Worm (Caenorhabditis elegans) whole organism, L4 larva: ENCODE data around the gene T01D3.1.

Experiments
- F37D6.2 ChIP-seq: sonication (generic microtip); optimal IDR thresholded peaks from 2 replicates; lab custom pipeline; 2016; ENCODE audit warnings: mild to moderate bottlenecking, missing genetic modification characterization, missing compliant biosample characterization
- T20F7.1 ChIP-seq: fragments of 200-800 bp; sonication (Bioruptor generic); optimal IDR thresholded peaks from 2 replicates; lab custom pipeline; 2018; ENCODE audit warnings: mild to moderate bottlenecking, missing genetic modification characterization, missing compliant biosample characterization
- Y105C5A.15 ChIP-seq: fragments of 200-800 bp; sonication (Bioruptor generic); IDR thresholded peaks from 2 replicates; pipeline ENCODE4 v1.3.6; 2022; ENCODE audit warnings: missing genetic modification characterization, missing compliant biosample characterization
- Y48G9A.11 ChIP-seq: fragments of 200-800 bp; sonication (Bioruptor generic); IDR thresholded peaks from 2 replicates; pipeline ENCODE4 v1.3.6; 2022; ENCODE audit warnings: missing genetic modification reagents, missing genetic modification characterization, missing compliant biosample characterization
- Y5F2A.4 ChIP-seq: fragments of 200-800 bp; sonication (Bioruptor generic); optimal IDR thresholded peaks from 2 replicates; lab custom pipeline; 2018; ENCODE audit warnings: mild to moderate bottlenecking, missing genetic modification characterization, missing compliant biosample characterization
- Y75B8A.6 ChIP-seq: fragments of 200-800 bp; sonication (Bioruptor generic); IDR thresholded peaks from 2 replicates; pipeline ENCODE4 v1.3.6; 2022; ENCODE audit warnings: missing genetic modification reagents, missing genetic modification characterization, missing compliant biosample characterization
- aly-2 ChIP-seq: sonication (generic microtip); optimal IDR thresholded peaks from 2 replicates; lab custom pipeline; 2018; ENCODE audit warnings: missing biosample characterization, missing genetic modification characterization
- ama-1 ChIP-seq: fragments of 150-350 bp; optimal IDR thresholded peaks from 2 replicates; lab custom pipeline; 2014; ENCODE audit warnings: inconsistent platforms, mixed read lengths
- attf-4 ChIP-seq: sonication (generic microtip); optimal IDR thresholded peaks from 3 replicates; lab custom pipeline; 2017; ENCODE audit warnings: missing biosample characterization, missing genetic modification characterization
- ceh-20 ChIP-seq: fragments of 200-800 bp; sonication (Bioruptor generic); IDR thresholded peaks from 2 replicates; pipeline ENCODE4 v1.3.6; 2022; ENCODE audit warnings: missing genetic modification reagents, missing genetic modification characterization, missing compliant biosample characterization
- ceh-28 ChIP-seq: fragments of 150-350 bp; optimal IDR thresholded peaks from 2 replicates; lab custom pipeline; 2014; ENCODE audit warnings: missing biosample characterization, missing genetic modification reagents, missing genetic modification characterization
- ces-1 ChIP-seq: fragments of 150-350 bp; sonication (generic microtip); optimal IDR thresholded peaks from 4 replicates; lab custom pipeline; 2014; ENCODE audit warnings: missing biosample characterization, missing genetic modification reagents, missing genetic modification characterization
- daf-16 ChIP-seq, 3 experiments: sonication (generic microtip); optimal IDR thresholded peaks; 2 replicates each; lab custom pipeline; 2016 to 2017; ENCODE audit warnings: missing genetic modification characterization in 3 of 3, missing genetic modification reagents in 3 of 3, mild to moderate bottlenecking in 2 of 3, missing compliant biosample characterization in 2 of 3, missing biosample characterization in 1 of 3, moderate library complexity in 1 of 3
- dmd-6 ChIP-seq: fragments of 200-800 bp; sonication (Bioruptor generic); IDR thresholded peaks from 2 replicates; pipeline ENCODE4 v1.3.6; 2022; ENCODE audit warnings: missing genetic modification reagents, missing genetic modification characterization, missing compliant biosample characterization
- dmd-9 ChIP-seq: fragments of 200-800 bp; sonication (Bioruptor generic); IDR thresholded peaks from 2 replicates; pipeline ENCODE4 v1.3.6; 2022; ENCODE audit warnings: missing genetic modification reagents, missing genetic modification characterization, missing compliant biosample characterization
- dpl-1 ChIP-seq: fragments of 150-350 bp; optimal IDR thresholded peaks from 2 replicates; lab custom pipeline; 2014; ENCODE audit warnings: missing biosample characterization, missing genetic modification reagents, missing genetic modification characterization
- duxl-1 ChIP-seq: sonication (generic microtip); optimal IDR thresholded peaks from 2 replicates; lab custom pipeline; 2016; ENCODE audit warnings: mild to moderate bottlenecking, missing genetic modification characterization, moderate library complexity, missing compliant biosample characterization; ENCODE audit not compliant: poor library complexity
- dve-1 ChIP-seq: sonication (generic microtip); optimal IDR thresholded peaks from 2 replicates; lab custom pipeline; 2017; ENCODE audit warnings: antibody characterized with exemption, mild to moderate bottlenecking, missing genetic modification characterization, missing compliant biosample characterization; ENCODE audit not compliant: insufficient read depth
- egl-27 ChIP-seq: sonication (generic microtip); optimal IDR thresholded peaks from 3 replicates; lab custom pipeline; 2017; ENCODE audit warnings: missing biosample characterization, missing genetic modification reagents, missing genetic modification characterization
- egl-43 ChIP-seq: fragments of 200-800 bp; sonication (Bioruptor generic); IDR thresholded peaks from 2 replicates; pipeline ENCODE4 v1.3.6; 2022; ENCODE audit warnings: missing genetic modification reagents, missing genetic modification characterization, missing compliant biosample characterization
- hlh-11 ChIP-seq: fragments of 200-800 bp; sonication (Bioruptor generic); optimal IDR thresholded peaks from 2 replicates; lab custom pipeline; 2018; ENCODE audit warnings: mild to moderate bottlenecking, missing genetic modification characterization, missing compliant biosample characterization
- jun-1 ChIP-seq: fragments of 150-350 bp; optimal IDR thresholded peaks from 2 replicates; lab custom pipeline; 2014; ENCODE audit warnings: missing biosample characterization, missing genetic modification reagents, missing genetic modification characterization
- lin-15B ChIP-seq: fragments of 150-350 bp; sonication (generic microtip); optimal IDR thresholded peaks from 3 replicates; lab custom pipeline; 2014; ENCODE audit warnings: missing biosample characterization, missing genetic modification characterization
- mep-1 ChIP-seq: fragments of 150-350 bp; sonication (generic microtip); optimal IDR thresholded peaks from 3 replicates; lab custom pipeline; 2014; ENCODE audit warnings: missing biosample characterization, missing genetic modification characterization
- mes-2 ChIP-seq: sonication (generic microtip); optimal IDR thresholded peaks from 2 replicates; lab custom pipeline; 2016; ENCODE audit warnings: missing genotype, mild to moderate bottlenecking, missing genetic modification characterization, missing compliant biosample characterization; ENCODE audit not compliant: poor library complexity, severe bottlenecking
- mxl-3 ChIP-seq: fragments of 200-800 bp; sonication (Bioruptor generic); optimal IDR thresholded peaks from 2 replicates; lab custom pipeline; 2018; ENCODE audit warnings: mild to moderate bottlenecking, missing genetic modification characterization, missing compliant biosample characterization
- nhr-28 ChIP-seq: fragments of 150-350 bp; optimal IDR thresholded peaks from 2 replicates; lab custom pipeline; 2014; ENCODE audit warnings: missing biosample characterization, missing genetic modification characterization
- nhr-42 ChIP-seq: fragments of 200-800 bp; sonication (Bioruptor generic); IDR thresholded peaks from 2 replicates; pipeline ENCODE4 v1.3.6; 2022; ENCODE audit warnings: missing genetic modification characterization, missing compliant biosample characterization
- nhr-6 ChIP-seq: fragments of 150-350 bp; optimal IDR thresholded peaks from 2 replicates; lab custom pipeline; 2014; ENCODE audit warnings: missing biosample characterization, missing genetic modification characterization
- pha-4 ChIP-seq, 2 experiments: fragments of 150-350 bp in 1 of 2; fragments of 200-800 bp in 1 of 2; sonication (Bioruptor generic) in 1 of 2; IDR thresholded peaks in 1 of 2; optimal IDR thresholded peaks in 1 of 2; 2 replicates each; pipeline versions ENCODE4 v1.3.6 to Lab custom; 2014 to 2022; ENCODE audit warnings: missing genetic modification characterization in 2 of 2, missing genetic modification reagents in 2 of 2, missing biosample characterization in 1 of 2, missing compliant biosample characterization in 1 of 2
- pqm-1 ChIP-seq: sonication (generic microtip); optimal IDR thresholded peaks from 2 replicates; lab custom pipeline; 2017; ENCODE audit warnings: missing biosample characterization, missing genetic modification characterization
- snpc-1.2 ChIP-seq: fragments of 200-800 bp; sonication (Bioruptor generic); IDR thresholded peaks from 2 replicates; pipeline ENCODE4 v1.3.6; 2022; ENCODE audit warnings: missing genetic modification reagents, missing genetic modification characterization, missing compliant biosample characterization
- snpc-4 ChIP-seq: fragments of 150-350 bp; optimal IDR thresholded peaks from 2 replicates; lab custom pipeline; 2014; ENCODE audit warnings: missing biosample characterization, missing genetic modification characterization
- spr-1 ChIP-seq: sonication (generic microtip); optimal IDR thresholded peaks from 2 replicates; lab custom pipeline; 2016; ENCODE audit warnings: mild to moderate bottlenecking, missing genetic modification characterization, missing compliant biosample characterization
- unc-130 ChIP-seq: sonication (generic microtip); optimal IDR thresholded peaks from 2 replicates; lab custom pipeline; 2016; ENCODE audit warnings: missing genetic modification reagents, missing genetic modification characterization, missing compliant biosample characterization
- unc-62 ChIP-seq, 3 experiments: fragments of 150-350 bp in 1 of 3; sonication (generic microtip); optimal IDR thresholded peaks in 2 of 3; peaks in 1 of 3; 1 replicate in 1 of 3; 2 replicates in 2 of 3; lab custom pipeline; 2014 to 2017; ENCODE audit warnings: missing biosample characterization in 3 of 3, missing genetic modification characterization in 3 of 3, missing genetic modification reagents in 3 of 3, missing genotype in 1 of 3
- vab-7 ChIP-seq: fragments of 200-800 bp; sonication (Bioruptor generic); IDR thresholded peaks from 2 replicates; pipeline ENCODE4 v1.3.6; 2022; ENCODE audit warnings: missing genetic modification reagents, missing genetic modification characterization, missing compliant biosample characterization
- zag-1 ChIP-seq: fragments of 150-350 bp; optimal IDR thresholded peaks from 2 replicates; lab custom pipeline; 2014; ENCODE audit warnings: missing biosample characterization, missing genetic modification characterization
- zfp-3 ChIP-seq: fragments of 200-800 bp; sonication (Bioruptor generic); conservative IDR thresholded peaks from 2 replicates; pipeline ENCODE4 v1.3.6; 2022; ENCODE audit warnings: missing genetic modification reagents, missing genetic modification characterization, missing compliant biosample characterization
- ztf-7 ChIP-seq: fragments of 150-350 bp; optimal IDR thresholded peaks from 2 replicates; lab custom pipeline; 2014; ENCODE audit warnings: missing biosample characterization, missing genetic modification characterization

The T01D3.1 gene

ce11 chrV:13715223-13715686 is 25.6 kb downstream of the T01D3.1 start, which contains the start of gene zipt-9 (continued):
- TF ChIP-seq ces-1 (GFP tag; lab: Kevin White, UChicago) (peak; percentile 62), ceh-20 (GFP tag; lab: Robert Waterston, UW) (0 out of 2 replicates have a peak, but pooled peaks have one; percentile 49), ceh-28 (tag; lab: Kevin White, UChicago) (no peak), duxl-1 (tag; lab: Kevin White, UChicago) (peak; percentile 31), dmd-6 (GFP tag; lab: Robert Waterston, UW) (peak; percentile 61; the same call in 1 of the 2 replicates), mep-1 (tag; lab: Kevin White, UChicago) (peak; percentile 81), dmd-9 (GFP tag; lab: Robert Waterston, UW) (peak; percentile 46; the same call in 1 of the 2 replicates), Y105C5A.15 (GFP tag; lab: Robert Waterston, UW) (no peak), jun-1 (tag; lab: Kevin White, UChicago) (peak; percentile 1), dve-1 (tag; lab: Kevin White, UChicago) (peak; percentile 88), zfp-3 (no peak), mxl-3 (GFP tag; lab: Kevin White, UChicago) (peak; percentile 74), lin-15B (tag; lab: Kevin White, UChicago) (peak; percentile 24), aly-2 (tag; lab: Kevin White, UChicago) (no peak), daf-16 (GFP tag; optimal IDR thresholded peaks at IDR 0.05; lab: Kevin White, UChicago) (no peak), daf-16 (tag; optimal IDR thresholded peaks at IDR 0.05; lab: Kevin White, UChicago) (peak; percentile 46), unc-130 (GFP tag; lab: Kevin White, UChicago) (peak; percentile 80), dpl-1 (GFP tag; lab: Kevin White, UChicago) (peak; percentile 67), F37D6.2 (tag; lab: Kevin White, UChicago) (peak; percentile 44), Y5F2A.4 (GFP tag; lab: Kevin White, UChicago) (no peak)

DNA sequence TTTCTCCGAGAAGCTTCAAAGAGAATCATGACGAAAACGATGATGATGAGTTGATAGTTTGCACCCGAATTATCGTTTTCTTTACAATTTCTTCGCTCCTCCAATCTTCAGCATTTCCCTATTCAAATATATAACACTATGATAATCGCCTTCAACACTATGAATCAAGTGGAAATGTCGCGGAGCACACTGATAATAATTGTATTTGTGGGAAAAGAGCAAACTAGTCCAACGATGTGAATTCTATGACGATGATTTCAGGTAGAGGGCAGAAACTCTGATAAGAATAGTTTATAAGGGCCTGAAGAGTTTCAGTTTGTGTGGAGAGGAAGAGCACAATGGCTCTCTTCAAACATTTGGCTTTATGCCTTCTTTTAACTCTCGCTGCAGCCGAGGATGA is 26.8 kb downstream of the T01D3.1 start, which contains the start of gene T01D3.6:
TSS of gene T01D3.6 (plus strand) at position 294 of the 400 bp plus-strand sequence.
- TF ChIP-seq egl-43 (GFP tag; lab: Robert Waterston, UW) (no peak), hlh-11 (tag; lab: Kevin White, UChicago) (peak; percentile 52), nhr-28 (tag; lab: Kevin White, UChicago) (peak; percentile 52), attf-4 (tag; lab: Kevin White, UChicago) (no peak), zag-1 (no peak), pha-4 (GFP tag; IDR thresholded peaks at IDR 0.05; lab: Robert Waterston, UW) (no peak), pha-4 (tag; optimal IDR thresholded peaks at IDR 0.05; lab: Kevin White, UChicago) (no peak), snpc-1.2 (no peak), vab-7 (no peak), ama-1 (no peak), snpc-4 (tag; lab: Kevin White, UChicago) (no peak), nhr-6 (peak; percentile 90), unc-130 (GFP tag; lab: Kevin White, UChicago) (no peak), Y75B8A.6 (GFP tag; lab: Robert Waterston, UW) (no peak), unc-62 (GFP tag; optimal IDR thresholded peaks at IDR 0.05 in 1 of 2; lab: Kevin White, UChicago) (peak in 1 of 2 experiments; percentile 95), unc-62 (tag; optimal IDR thresholded peaks at IDR 0.05; lab: Kevin White, UChicago) (no peak), T20F7.1 (GFP tag; lab: Kevin White, UChicago) (no peak), ztf-7 (no peak), daf-16 (GFP tag; optimal IDR thresholded peaks at IDR 0.05; lab: Kevin White, UChicago) (no peak), daf-16 (tag; optimal IDR thresholded peaks at IDR 0.05; lab: Kevin White, UChicago) (peak; percentile 43), Y48G9A.11 (GFP tag; lab: Robert Waterston, UW) (no peak), spr-1 (tag; lab: Kevin White, UChicago) (no peak), mes-2 (tag; lab: Kevin White, UChicago) (peak; percentile 24), dmd-6 (GFP tag; lab: Robert Waterston, UW) (peak; percentile 64), nhr-42 (GFP tag; lab: Robert Waterston, UW) (no peak), pqm-1 (tag; lab: Kevin White, UChicago) (peak; percentile 87), egl-27 (tag; lab: Kevin White, UChicago) (no peak)
- TF ChIP-seq, all 104 proteins: peak for 8
